Worm (Caenorhabditis elegans) whole organism, L3 larva: ENCODE results near the gene F38B7.11.

ENCODE experiments used
- R02D3.7 ChIP-seq: fragments of 150-350 bp; optimal IDR thresholded peaks from 2 replicates; lab custom pipeline; 2014; ENCODE audit warnings: missing biosample characterization, missing genetic modification characterization
- ZK546.5 ChIP-seq: sonication (generic microtip); optimal IDR thresholded peaks from 2 replicates; lab custom pipeline; 2017; ENCODE audit warnings: missing biosample characterization, missing genetic modification characterization
- aly-2 ChIP-seq: fragments of 150-350 bp; optimal IDR thresholded peaks from 2 replicates; lab custom pipeline; 2014; ENCODE audit warnings: missing biosample characterization, missing genetic modification characterization
- ama-1 ChIP-seq: fragments of 150-350 bp; optimal IDR thresholded peaks from 2 replicates; lab custom pipeline; 2018
- ceh-28 ChIP-seq: fragments of 150-350 bp; optimal IDR thresholded peaks from 2 replicates; lab custom pipeline; 2014; ENCODE audit warnings: missing biosample characterization, missing genetic modification reagents, missing genetic modification characterization
- ceh-82 ChIP-seq: fragments of 150-350 bp; optimal IDR thresholded peaks from 2 replicates; lab custom pipeline; 2014; ENCODE audit warnings: missing biosample characterization, missing genetic modification characterization
- ceh-9 ChIP-seq: sonication (generic microtip); optimal IDR thresholded peaks from 2 replicates; lab custom pipeline; 2018; ENCODE audit warnings: missing biosample characterization, missing genetic modification characterization
- daf-12 ChIP-seq: fragments of 150-350 bp; optimal IDR thresholded peaks from 2 replicates; lab custom pipeline; 2014; ENCODE audit warnings: missing biosample characterization, missing genetic modification reagents, missing genetic modification characterization
- egl-27 ChIP-seq: sonication (generic microtip); optimal IDR thresholded peaks from 4 replicates; lab custom pipeline; 2017; ENCODE audit warnings: missing biosample characterization, missing genetic modification reagents, missing genetic modification characterization
- egl-5 ChIP-seq: fragments of 150-350 bp; optimal IDR thresholded peaks from 2 replicates; lab custom pipeline; 2017; ENCODE audit warnings: missing biosample characterization, missing genetic modification reagents, missing genetic modification characterization, inconsistent platforms
- elt-2 ChIP-seq: sonication (generic microtip); optimal IDR thresholded peaks from 2 replicates; lab custom pipeline; 2016; ENCODE audit warnings: missing genetic modification reagents, mild to moderate bottlenecking, missing genetic modification characterization, missing compliant biosample characterization
- elt-3 ChIP-seq, 3 experiments: fragments of 150-350 bp in 1 of 3; sonication (generic microtip) in 2 of 3; optimal IDR thresholded peaks; 2 replicates in 2 of 3; 4 replicates in 1 of 3; lab custom pipeline; 2014 to 2017; ENCODE audit warnings: missing biosample characterization in 3 of 3, missing genetic modification characterization in 3 of 3
- eor-1 ChIP-seq, 2 experiments: fragments of 150-350 bp; optimal IDR thresholded peaks; 2 replicates each; lab custom pipeline; 2014 to 2018; ENCODE audit warnings: missing biosample characterization in 2 of 2, missing genetic modification characterization in 2 of 2
- fkh-2 ChIP-seq: fragments of 150-350 bp; optimal IDR thresholded peaks from 2 replicates; lab custom pipeline; 2014; ENCODE audit warnings: missing biosample characterization, missing genetic modification reagents, missing genetic modification characterization
- fos-1 ChIP-seq: fragments of 150-350 bp; optimal IDR thresholded peaks from 2 replicates; lab custom pipeline; 2014; ENCODE audit warnings: missing biosample characterization, missing genetic modification characterization
- hmg-11 ChIP-seq: sonication (generic microtip); optimal IDR thresholded peaks from 2 replicates; lab custom pipeline; 2016; ENCODE audit warnings: missing genetic modification characterization, missing compliant biosample characterization
- jun-1 ChIP-seq: fragments of 150-350 bp; optimal IDR thresholded peaks from 2 replicates; lab custom pipeline; 2014; ENCODE audit warnings: missing biosample characterization, missing genetic modification reagents, missing genetic modification characterization
- lsy-12 ChIP-seq: sonication (generic microtip); optimal IDR thresholded peaks from 2 replicates; lab custom pipeline; 2016; ENCODE audit warnings: mild to moderate bottlenecking, missing genetic modification characterization, missing compliant biosample characterization
- mdl-1 ChIP-seq: fragments of 150-350 bp; optimal IDR thresholded peaks from 2 replicates; lab custom pipeline; 2014; ENCODE audit warnings: missing biosample characterization, missing genetic modification characterization
- mml-1 ChIP-seq: fragments of 150-350 bp; sonication (generic microtip); optimal IDR thresholded peaks from 3 replicates; lab custom pipeline; 2014; ENCODE audit warnings: missing biosample characterization, missing genetic modification characterization
- nfya-1 ChIP-seq: sonication (generic microtip); optimal IDR thresholded peaks from 2 replicates; lab custom pipeline; 2017; ENCODE audit warnings: missing genetic modification characterization, mild to moderate bottlenecking, missing compliant biosample characterization, antibody characterized with exemption, moderate library complexity; ENCODE audit not compliant: insufficient read depth
- nhr-11 ChIP-seq: fragments of 150-350 bp; optimal IDR thresholded peaks from 2 replicates; lab custom pipeline; 2014; ENCODE audit warnings: missing biosample characterization, missing genetic modification characterization
- nhr-12 ChIP-seq: fragments of 150-350 bp; optimal IDR thresholded peaks from 2 replicates; lab custom pipeline; 2014; ENCODE audit warnings: missing biosample characterization, missing genetic modification characterization
- nhr-23 ChIP-seq: fragments of 150-350 bp; optimal IDR thresholded peaks from 2 replicates; lab custom pipeline; 2014; ENCODE audit warnings: missing biosample characterization, missing genetic modification reagents, missing genetic modification characterization
- nhr-237 ChIP-seq: fragments of 150-350 bp; optimal IDR thresholded peaks from 2 replicates; lab custom pipeline; 2014; ENCODE audit warnings: missing biosample characterization, missing genetic modification characterization
- nhr-25 ChIP-seq: sonication (generic microtip); optimal IDR thresholded peaks from 2 replicates; lab custom pipeline; 2017; ENCODE audit warnings: missing biosample characterization, missing genetic modification characterization
- nhr-28 ChIP-seq: fragments of 150-350 bp; optimal IDR thresholded peaks from 2 replicates; lab custom pipeline; 2014; ENCODE audit warnings: missing biosample characterization, missing genetic modification characterization
- nhr-43 ChIP-seq: sonication (generic microtip); optimal IDR thresholded peaks from 2 replicates; lab custom pipeline; 2016; ENCODE audit warnings: mild to moderate bottlenecking, missing genetic modification characterization, missing compliant biosample characterization; ENCODE audit not compliant: poor library complexity, severe bottlenecking
- nhr-67 ChIP-seq: fragments of 150-350 bp; optimal IDR thresholded peaks from 2 replicates; lab custom pipeline; 2014; ENCODE audit warnings: missing biosample characterization, missing genetic modification characterization
- nhr-76 ChIP-seq: fragments of 150-350 bp; sonication (generic microtip); optimal IDR thresholded peaks from 5 replicates; lab custom pipeline; 2014; ENCODE audit warnings: missing biosample characterization, missing genetic modification characterization
- nhr-77 ChIP-seq: fragments of 150-350 bp; optimal IDR thresholded peaks from 2 replicates; lab custom pipeline; 2014; ENCODE audit warnings: missing biosample characterization, missing genetic modification characterization
- pha-4 ChIP-seq: fragments of 150-350 bp; optimal IDR thresholded peaks from 2 replicates; lab custom pipeline; 2014; ENCODE audit warnings: missing biosample characterization, missing genetic modification reagents, missing genetic modification characterization
- pqm-1 ChIP-seq: fragments of 150-350 bp; optimal IDR thresholded peaks from 2 replicates; lab custom pipeline; 2017; ENCODE audit warnings: missing biosample characterization, missing genetic modification characterization, inconsistent platforms
- sea-2 ChIP-seq: fragments of 150-350 bp; sonication (generic microtip); optimal IDR thresholded peaks from 4 replicates; lab custom pipeline; 2014; ENCODE audit warnings: missing biosample characterization, missing genetic modification reagents, missing genetic modification characterization
- skn-1 ChIP-seq: fragments of 150-350 bp; optimal IDR thresholded peaks from 2 replicates; lab custom pipeline; 2014; ENCODE audit warnings: missing biosample characterization, missing genetic modification characterization
- snpc-4 ChIP-seq: fragments of 150-350 bp; optimal IDR thresholded peaks from 2 replicates; lab custom pipeline; 2014; ENCODE audit warnings: missing biosample characterization, missing genetic modification characterization
- tbx-2 ChIP-seq: sonication (generic microtip); optimal IDR thresholded peaks from 2 replicates; lab custom pipeline; 2016; ENCODE audit warnings: mild to moderate bottlenecking, missing genetic modification characterization, missing compliant biosample characterization
- unc-39 ChIP-seq: sonication (generic microtip); optimal IDR thresholded peaks from 4 replicates; lab custom pipeline; 2017; ENCODE audit warnings: missing biosample characterization, missing genetic modification characterization
- zag-1 ChIP-seq: fragments of 150-350 bp; optimal IDR thresholded peaks from 2 replicates; lab custom pipeline; 2014; ENCODE audit warnings: missing biosample characterization, missing genetic modification characterization
- ztf-11 ChIP-seq: fragments of 150-350 bp; optimal IDR thresholded peaks from 2 replicates; lab custom pipeline; 2014; ENCODE audit warnings: missing biosample characterization, missing genetic modification characterization

F38B7.11 gene

ce11 chrV:11515145-11515544 is 31.8 kb upstream of the F38B7.11 start:
- TF ChIP-seq pha-4 (tag; lab: Kevin White, UChicago) (no peak), elt-2 (no peak), elt-3 (tag; optimal IDR thresholded peaks at IDR 0.05; lab: Kevin White, UChicago) (no peak), egl-27 (tag; lab: Kevin White, UChicago) (no peak), ztf-11 (tag; lab: Kevin White, UChicago) (no peak), nhr-67 (no peak), nhr-77 (no peak), R02D3.7 (no peak), nhr-237 (tag; lab: Kevin White, UChicago) (no peak), daf-12 (no peak), fos-1 (tag; lab: Kevin White, UChicago) (no peak), jun-1 (tag; lab: Kevin White, UChicago) (no peak), nhr-43 (tag; lab: Kevin White, UChicago) (no peak), ZK546.5 (tag; lab: Kevin White, UChicago) (no peak), egl-5 (no peak), snpc-4 (tag; lab: Kevin White, UChicago) (no peak), pqm-1 (no peak)

ce11 chrV:11516141-11516591 is 30.7 kb upstream of the F38B7.11 start, which contains the start of gene sdz-8:
TSS of gene sdz-8 (minus strand) at chrV:11516191.
- TF ChIP-seq fkh-2 (tag; lab: Kevin White, UChicago): no peak
- peak; percentile 80 for TF ChIP-seq skn-1 (tag; lab: Kevin White, UChicago)
- TF ChIP-seq elt-2: no peak
- no peak for TF ChIP-seq daf-12
- TF ChIP-seq nhr-25 (tag; lab: Kevin White, UChicago): no peak
- TF ChIP-seq R02D3.7: no peak
- no peak for TF ChIP-seq nhr-12 (tag; lab: Kevin White, UChicago)
- TF ChIP-seq ama-1 (lab: Kevin White, UChicago): no peak
- no peak for TF ChIP-seq nhr-23 (tag; lab: Kevin White, UChicago)
- TF ChIP-seq fos-1 (tag; lab: Kevin White, UChicago): no peak
- TF ChIP-seq nhr-43 (tag; lab: Kevin White, UChicago): no peak
- TF ChIP-seq ceh-9 (tag; lab: Kevin White, UChicago): no peak
- TF ChIP-seq pha-4 (tag; lab: Kevin White, UChicago): peak; percentile 12
- TF ChIP-seq ceh-82 (tag; lab: Kevin White, UChicago): no peak
- no peak for TF ChIP-seq unc-39
- no peak for TF ChIP-seq sea-2 (GFP tag; lab: Kevin White, UChicago)
- TF ChIP-seq hmg-11 (tag; lab: Kevin White, UChicago): no peak
- no peak for TF ChIP-seq lsy-12

- TF ChIP-seq nhr-67 (no peak), ceh-28 (tag; lab: Kevin White, UChicago) (no peak), egl-5 (no peak), aly-2 (tag; lab: Kevin White, UChicago) (no peak), pqm-1 (no peak), lsy-12 (no peak), mml-1 (tag; lab: Kevin White, UChicago) (no peak), ZK546.5 (tag; lab: Kevin White, UChicago) (no peak), eor-1 (tag; optimal IDR thresholded peaks at IDR 0.05; lab: Kevin White, UChicago) (no peak), mdl-1 (tag; lab: Kevin White, UChicago) (no peak), fkh-2 (tag; lab: Kevin White, UChicago) (no peak), ztf-11 (tag; lab: Kevin White, UChicago) (no peak), zag-1 (tag; lab: Kevin White, UChicago) (no peak), ama-1 (lab: Kevin White, UChicago) (no peak), nhr-76 (tag; lab: Kevin White, UChicago) (no peak), jun-1 (tag; lab: Kevin White, UChicago) (no peak), nhr-25 (tag; lab: Kevin White, UChicago) (no peak), nfya-1 (tag; lab: Kevin White, UChicago) (no peak), snpc-4 (tag; lab: Kevin White, UChicago) (no peak)
- TF ChIP-seq, all 47 proteins: peak for 0
These were observed 29.1 kb upstream of the F38B7.11 start, which contains the start of gene C55A6.4 for ce11 chrV:11517789-11518188. TSS of gene C55A6.4 (minus strand) at chrV:11517889.

- TF ChIP-seq nhr-12 (tag; lab: Kevin White, UChicago): no peak
- TF ChIP-seq nhr-28 (tag; lab: Kevin White, UChicago): no peak
- no peak for TF ChIP-seq nhr-11 (tag; lab: Kevin White, UChicago)
- no peak for TF ChIP-seq nhr-76 (tag; lab: Kevin White, UChicago)
- no peak for TF ChIP-seq R02D3.7
- TF ChIP-seq lsy-12: no peak
- TF ChIP-seq tbx-2 (tag; lab: Kevin White, UChicago): no peak
These were observed 26.7 kb upstream of the F38B7.11 start, which contains the start of the genes C55A6.11 and C55A6.7 for ce11 chrV:11520215-11520614. TSS of gene C55A6.11 (plus strand) at chrV:11520515. TSS of gene C55A6.7 (minus strand) at chrV:11520530.
